Fruit fly (Drosophila melanogaster): ENCODE measurements around the gene CG4669.

The CG4669 gene

DNA sequence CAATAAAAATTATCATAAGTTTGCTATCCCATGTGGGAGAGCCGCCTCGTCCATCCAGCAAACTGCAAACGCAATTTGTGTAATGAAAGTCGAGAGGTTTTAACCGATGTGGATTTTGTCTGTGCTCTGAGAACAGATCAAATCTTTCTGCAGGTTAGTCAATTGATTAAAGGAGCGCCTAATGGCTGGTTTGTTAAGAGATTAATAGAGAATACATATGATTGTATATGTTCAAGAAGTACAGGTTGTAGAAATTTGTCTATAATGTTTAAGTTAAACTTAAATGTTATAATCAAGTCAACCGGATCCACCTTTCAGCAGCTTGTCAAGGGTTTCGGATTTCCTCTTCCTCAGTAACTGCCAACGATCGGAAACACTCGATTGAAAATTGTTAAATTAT lies at the start of gene CG4669:
TSS of gene CG4669 (plus strand) at position 301 of the 400 bp plus-strand sequence.
- TF ChIP-seq insv (optimal IDR thresholded peaks at IDR 0.05), result no peak

DNA sequence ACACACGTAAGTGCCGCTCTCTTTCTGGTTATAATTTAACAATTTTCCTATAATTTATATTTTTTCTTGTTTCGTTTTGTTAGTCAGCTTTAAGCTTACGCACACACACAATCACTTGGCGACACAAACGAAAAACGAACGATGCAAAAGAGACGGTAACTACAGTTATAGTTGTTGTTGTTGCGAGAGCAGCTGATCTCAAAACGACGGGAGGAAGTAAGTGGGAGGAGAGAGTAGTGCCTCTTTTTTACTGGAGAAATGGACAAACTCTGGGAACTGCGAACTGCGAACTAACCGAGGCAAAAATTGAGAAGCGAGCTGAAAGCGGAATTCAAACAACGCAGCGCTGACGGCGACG lies 49.8 kb upstream of the CG4669 start:
- no peak for TF ChIP-seq Myc (optimal IDR thresholded peaks at IDR 0.05)
- peak; percentile 87 for TF ChIP-seq psq (optimal IDR thresholded peaks at IDR 0.05)

DNA sequence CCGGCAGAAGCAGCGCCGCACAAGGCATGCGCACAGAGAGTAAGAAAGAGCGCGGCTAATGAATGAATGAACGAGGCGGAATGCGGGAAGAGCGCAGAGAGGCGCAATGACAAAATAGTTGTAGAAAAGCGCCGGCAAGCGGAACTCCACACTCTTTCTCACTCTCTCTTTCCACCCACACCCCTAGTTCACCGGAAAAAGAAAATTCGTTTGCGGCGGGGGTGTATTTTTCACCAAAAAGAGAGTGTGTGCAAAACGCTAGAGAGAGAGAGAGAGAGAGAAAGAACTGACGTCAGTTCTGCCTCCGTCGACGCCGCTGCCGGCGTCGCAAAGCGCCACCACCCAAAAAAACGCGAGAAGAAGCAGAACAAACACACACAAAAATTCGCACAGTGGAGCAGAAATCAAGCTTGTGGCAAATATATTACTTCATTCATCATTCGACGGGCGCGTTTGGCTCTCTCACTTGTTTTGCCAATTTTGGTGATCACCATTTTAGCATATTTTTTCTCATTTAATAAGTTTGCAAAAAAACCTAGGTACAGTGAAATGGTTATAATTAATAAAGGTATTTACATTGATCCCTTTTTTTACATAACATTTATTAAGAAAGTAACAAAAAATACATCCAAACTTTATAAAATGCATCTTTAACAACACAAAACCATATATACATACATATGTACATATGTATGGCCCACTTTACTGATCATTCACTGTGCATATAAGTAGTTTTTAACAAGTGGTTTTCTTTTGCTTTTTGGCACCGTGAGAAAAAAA lies 49.2 kb upstream of the CG4669 start:
- no peak for TF ChIP-seq psq (optimal IDR thresholded peaks at IDR 0.05)
- no peak for TF ChIP-seq insv (optimal IDR thresholded peaks at IDR 0.05)
- no peak for TF ChIP-seq ttk (optimal IDR thresholded peaks at IDR 0.05)
- TF ChIP-seq Sin3A (optimal IDR thresholded peaks at IDR 0.05), result no peak
- TF ChIP-seq Myc (optimal IDR thresholded peaks at IDR 0.05), result no peak

DNA sequence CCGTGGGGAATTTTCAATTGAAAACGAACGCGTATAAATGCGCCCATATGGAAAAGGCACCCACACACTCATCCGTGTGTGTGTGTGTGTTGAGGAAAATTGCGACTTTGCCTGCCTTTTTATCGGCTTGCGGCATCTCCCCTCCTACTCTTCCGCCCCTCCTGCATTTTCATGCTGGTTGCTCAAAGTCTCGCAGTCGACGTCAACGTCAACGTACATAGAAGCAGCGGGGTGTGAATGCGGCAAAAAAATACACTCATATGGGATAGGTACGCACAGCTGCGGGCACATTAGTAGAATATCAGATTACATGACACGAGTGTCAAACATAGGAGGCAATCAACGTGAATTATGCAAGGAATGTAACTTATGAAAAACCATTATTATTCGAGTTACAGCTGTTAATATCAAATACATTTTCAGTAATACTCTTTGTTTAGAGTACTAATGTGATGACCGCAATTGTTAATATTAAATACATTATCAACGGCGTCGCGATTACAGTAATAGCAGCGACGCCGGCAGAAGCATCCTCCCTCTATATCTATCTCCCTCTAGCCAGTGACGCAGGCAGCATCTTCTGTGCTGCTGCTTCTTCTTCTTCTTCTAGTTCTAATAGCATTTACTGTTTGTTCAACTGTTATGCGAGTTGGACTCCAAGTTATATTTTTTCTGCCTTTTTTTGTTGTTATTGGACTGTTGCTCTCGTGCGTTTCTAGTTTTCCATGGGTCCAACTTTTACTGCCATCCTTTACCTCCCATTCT lies 47.3 kb upstream of the CG4669 start:
- TF ChIP-seq Sin3A (optimal IDR thresholded peaks at IDR 0.05), result no peak
- no peak for TF ChIP-seq ttk (optimal IDR thresholded peaks at IDR 0.05)
- no peak for TF ChIP-seq Myc (optimal IDR thresholded peaks at IDR 0.05)
- TF ChIP-seq psq (optimal IDR thresholded peaks at IDR 0.05), result no peak
- TF ChIP-seq insv (optimal IDR thresholded peaks at IDR 0.05), result no peak
- no peak for TF ChIP-seq h (optimal IDR thresholded peaks at IDR 0.05)

DNA sequence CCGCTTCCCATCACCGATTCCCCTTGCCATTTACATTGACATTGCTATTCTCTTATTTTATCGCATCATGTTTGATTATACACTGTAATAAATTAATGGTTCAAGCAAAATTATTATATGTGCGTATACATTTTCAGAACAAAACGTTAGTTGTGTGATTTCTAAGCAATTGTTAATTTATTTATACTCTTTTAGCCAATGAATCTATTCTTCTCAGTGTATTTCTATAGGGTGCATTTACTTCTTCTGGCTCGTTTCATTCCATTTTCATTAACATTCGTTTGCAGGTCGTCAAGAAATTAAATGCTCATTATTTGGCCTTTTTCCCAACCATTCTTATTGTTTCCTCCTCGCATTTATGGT lies 46.7 kb upstream of the CG4669 start:
- TF ChIP-seq h (optimal IDR thresholded peaks at IDR 0.05) (no peak), Myc (optimal IDR thresholded peaks at IDR 0.05) (no peak), psq (optimal IDR thresholded peaks at IDR 0.05) (no peak), insv (optimal IDR thresholded peaks at IDR 0.05) (no peak), Sin3A (optimal IDR thresholded peaks at IDR 0.05) (no peak)

DNA sequence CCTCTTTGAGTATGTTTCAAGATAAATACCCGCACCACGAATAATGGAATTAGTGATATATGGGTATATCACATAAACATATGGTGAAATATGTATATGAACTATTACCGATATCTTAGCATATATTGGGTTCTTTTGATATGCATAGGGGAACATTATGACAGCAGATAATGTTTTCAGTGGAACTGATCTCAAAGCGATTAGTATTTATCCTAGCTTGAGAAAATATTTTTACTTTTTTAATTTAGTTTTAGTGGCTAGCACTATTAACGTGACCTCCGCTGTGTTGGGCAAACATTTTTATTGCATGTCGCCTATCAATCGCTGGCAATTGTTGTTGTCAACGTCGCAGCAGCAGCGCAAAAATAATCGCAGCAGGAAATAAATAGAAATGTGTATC lies 45.9 kb upstream of the CG4669 start:
- no peak for TF ChIP-seq psq (optimal IDR thresholded peaks at IDR 0.05)
- no peak for TF ChIP-seq ttk (optimal IDR thresholded peaks at IDR 0.05)
- no peak for TF ChIP-seq h (optimal IDR thresholded peaks at IDR 0.05)
- TF ChIP-seq Myc (optimal IDR thresholded peaks at IDR 0.05), result no peak
- TF ChIP-seq insv (optimal IDR thresholded peaks at IDR 0.05), result no peak
- TF ChIP-seq Sin3A (optimal IDR thresholded peaks at IDR 0.05), result no peak

DNA sequence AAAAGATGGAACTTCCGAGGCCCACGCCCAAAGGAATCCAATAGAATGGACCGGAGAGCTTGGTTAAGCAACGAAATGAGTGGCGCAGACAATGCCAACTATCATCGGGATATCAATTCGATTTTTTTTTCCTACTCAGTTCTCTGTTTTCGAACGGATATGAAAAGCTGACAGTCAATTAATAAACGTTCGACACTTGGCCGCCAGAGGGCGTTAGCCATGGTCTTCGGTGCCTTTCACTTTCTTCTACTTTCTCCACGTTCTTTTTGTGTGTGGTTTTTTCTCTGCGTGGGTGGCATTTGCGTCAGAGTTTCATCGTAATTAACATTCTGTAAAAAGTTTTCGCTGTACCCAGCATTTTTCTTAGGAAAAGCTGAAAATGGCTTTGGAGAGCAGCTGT lies 32.5 kb upstream of the CG4669 start:
- TF ChIP-seq h (optimal IDR thresholded peaks at IDR 0.05) (no peak), insv (optimal IDR thresholded peaks at IDR 0.05) (no peak), Myc (optimal IDR thresholded peaks at IDR 0.05) (no peak), psq (optimal IDR thresholded peaks at IDR 0.05) (no peak), ttk (optimal IDR thresholded peaks at IDR 0.05) (no peak), Sin3A (optimal IDR thresholded peaks at IDR 0.05) (no peak)

DNA sequence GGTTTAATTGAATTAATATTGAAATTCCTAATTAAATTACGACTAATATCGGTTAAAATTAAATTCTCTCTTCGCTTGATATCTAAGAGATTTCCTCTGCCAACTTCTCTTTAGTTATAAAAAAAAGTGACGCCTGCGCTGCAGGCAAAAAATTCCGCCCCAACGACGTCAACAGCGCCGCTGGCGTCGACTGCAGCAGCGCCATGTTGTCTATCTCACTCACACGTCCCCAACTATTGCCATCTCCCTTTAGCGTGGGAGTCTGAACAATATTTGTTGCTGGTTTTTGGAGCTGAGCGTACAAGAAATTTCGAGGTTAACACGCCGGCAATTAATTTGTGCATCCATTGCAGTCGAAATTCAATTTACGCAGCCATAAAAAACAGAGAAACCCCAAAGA lies 28.1 kb upstream of the CG4669 start:
- TF ChIP-seq psq (optimal IDR thresholded peaks at IDR 0.05), result no peak
- TF ChIP-seq h (optimal IDR thresholded peaks at IDR 0.05), result no peak
- no peak for TF ChIP-seq Sin3A (optimal IDR thresholded peaks at IDR 0.05)
- no peak for TF ChIP-seq insv (optimal IDR thresholded peaks at IDR 0.05)
- TF ChIP-seq ttk (optimal IDR thresholded peaks at IDR 0.05), result no peak
- TF ChIP-seq Myc (optimal IDR thresholded peaks at IDR 0.05), result no peak

DNA sequence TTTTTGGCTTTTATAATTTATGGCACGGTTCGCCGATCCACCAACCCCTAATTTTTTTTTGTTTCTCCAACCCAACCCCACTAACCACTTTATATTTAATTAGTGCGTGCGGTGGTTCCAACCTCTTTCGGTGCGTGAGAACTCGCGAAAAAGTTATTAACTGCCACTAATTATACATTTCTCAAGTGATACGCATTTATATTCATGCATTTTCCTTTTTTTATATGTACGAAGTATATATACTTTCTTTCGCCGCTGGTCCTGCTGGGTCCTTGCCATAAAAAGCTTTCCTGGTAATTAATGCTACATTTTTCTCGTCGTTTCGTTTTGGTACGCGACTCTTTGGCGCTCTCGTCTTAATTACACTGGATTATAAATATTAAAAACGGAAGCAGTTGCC lies 4.3 kb upstream of the CG4669 start:
- no peak for TF ChIP-seq psq (optimal IDR thresholded peaks at IDR 0.05)
- TF ChIP-seq ttk (optimal IDR thresholded peaks at IDR 0.05), result no peak
- no peak for TF ChIP-seq insv (optimal IDR thresholded peaks at IDR 0.05)
- TF ChIP-seq Myc (optimal IDR thresholded peaks at IDR 0.05), result no peak
- TF ChIP-seq h (optimal IDR thresholded peaks at IDR 0.05), result no peak
- TF ChIP-seq Sin3A (optimal IDR thresholded peaks at IDR 0.05), result no peak

DNA sequence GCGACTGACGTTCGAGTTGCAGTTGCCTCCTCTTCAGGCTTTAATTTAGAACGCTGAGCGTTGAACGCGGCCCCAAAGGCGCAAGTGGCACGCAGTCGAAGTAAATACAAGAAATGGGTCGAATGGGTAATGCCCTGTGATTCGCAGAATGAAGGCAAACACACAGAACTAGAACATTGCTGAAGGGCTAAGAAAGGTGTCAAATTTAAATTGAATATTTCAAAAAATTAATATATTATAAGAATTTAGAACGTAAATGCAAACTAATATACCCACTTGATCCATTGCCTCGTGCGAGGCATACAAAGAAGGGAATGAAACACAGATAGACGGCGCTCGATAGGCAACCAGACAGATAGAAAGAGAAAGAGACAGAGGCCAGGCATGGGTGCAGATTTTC lies 9.0 kb downstream of the CG4669 start:
- TF ChIP-seq insv (optimal IDR thresholded peaks at IDR 0.05) (no peak), Myc (optimal IDR thresholded peaks at IDR 0.05) (no peak), ttk (optimal IDR thresholded peaks at IDR 0.05) (no peak), Sin3A (optimal IDR thresholded peaks at IDR 0.05) (no peak), psq (optimal IDR thresholded peaks at IDR 0.05) (no peak), h (optimal IDR thresholded peaks at IDR 0.05) (no peak)

DNA sequence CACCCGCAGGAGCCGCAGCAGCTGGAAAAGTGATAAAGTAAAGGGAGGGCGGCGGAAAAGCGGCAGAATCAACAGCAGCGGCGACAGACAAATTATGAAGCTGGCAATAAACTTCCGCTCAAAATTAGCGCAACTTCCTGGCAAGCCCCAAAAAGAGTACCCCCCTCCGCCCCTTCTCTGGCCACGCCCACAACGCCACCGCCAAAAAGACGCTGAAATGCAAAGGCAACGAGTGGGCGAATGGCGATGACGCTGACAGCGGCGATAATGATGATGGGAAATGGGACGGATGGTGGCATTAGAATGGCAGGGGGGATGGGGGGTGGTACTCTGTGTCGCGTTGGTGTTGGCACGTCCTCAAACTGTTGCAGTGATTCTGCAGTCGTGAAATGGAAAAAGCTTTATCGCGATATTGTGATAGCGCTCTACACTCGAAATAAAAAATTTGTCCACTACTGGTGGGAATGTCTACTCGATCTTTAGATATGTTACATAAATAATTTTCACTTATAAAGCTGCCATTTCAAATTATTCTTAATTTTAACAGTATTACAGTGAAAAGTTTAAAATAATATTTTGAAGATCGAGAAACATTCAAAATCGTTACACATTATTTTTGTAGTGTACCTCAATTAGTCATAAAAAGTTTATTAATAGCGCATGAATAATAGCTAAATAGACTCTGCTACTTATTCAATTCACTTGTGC lies 12.6 kb downstream of the CG4669 start:
- TF ChIP-seq h (optimal IDR thresholded peaks at IDR 0.05) (no peak), insv (optimal IDR thresholded peaks at IDR 0.05) (no peak), Myc (optimal IDR thresholded peaks at IDR 0.05) (no peak), ttk (optimal IDR thresholded peaks at IDR 0.05) (no peak), psq (optimal IDR thresholded peaks at IDR 0.05) (no peak), Sin3A (optimal IDR thresholded peaks at IDR 0.05) (no peak)

DNA sequence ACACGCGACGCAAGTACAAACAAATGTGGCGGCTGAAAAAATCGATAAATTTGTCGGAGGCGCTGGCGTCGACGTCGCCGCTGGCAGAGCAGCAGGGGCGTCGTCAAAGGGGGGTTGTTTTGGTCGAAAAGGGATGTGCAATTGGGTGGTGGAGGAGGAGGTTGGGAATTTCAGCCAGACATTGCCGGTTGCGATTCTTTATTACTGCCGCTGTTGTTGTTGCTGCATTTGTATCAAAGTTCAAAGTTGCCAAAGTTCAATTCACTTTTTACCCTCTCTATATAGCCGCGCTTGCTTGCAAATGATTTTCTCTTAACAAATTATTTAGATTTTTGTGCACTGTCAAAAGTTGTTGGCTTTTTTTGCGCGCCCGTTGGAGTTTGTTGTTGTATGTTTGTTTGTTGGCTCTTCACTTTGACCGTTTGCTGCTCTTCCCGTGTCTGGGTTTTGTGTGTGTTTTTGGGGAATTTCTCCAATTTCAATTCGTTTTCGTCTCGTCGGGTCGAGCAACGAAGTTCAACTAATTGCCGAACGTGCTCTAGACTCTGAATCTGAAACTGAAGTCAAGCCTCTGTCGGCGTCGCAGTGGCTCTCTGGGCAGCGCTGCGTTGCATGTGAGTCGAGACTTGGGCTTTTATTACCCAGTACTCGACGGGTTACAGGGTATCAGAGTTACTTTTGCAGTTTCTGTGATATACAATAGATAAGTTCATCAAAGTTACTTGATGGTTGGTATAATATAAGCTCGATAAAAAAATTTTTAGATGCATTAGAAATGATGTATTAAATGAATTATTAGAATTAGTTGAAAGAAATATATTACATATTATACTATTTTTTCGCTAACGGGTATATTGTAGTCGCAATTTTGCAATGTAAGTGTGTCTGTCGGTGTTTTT lies 13.9 kb downstream of the CG4669 start:
- TF ChIP-seq Sin3A (optimal IDR thresholded peaks at IDR 0.05) (no peak), ttk (optimal IDR thresholded peaks at IDR 0.05) (no peak), h (optimal IDR thresholded peaks at IDR 0.05) (no peak), insv (optimal IDR thresholded peaks at IDR 0.05) (no peak), Myc (optimal IDR thresholded peaks at IDR 0.05) (no peak), psq (optimal IDR thresholded peaks at IDR 0.05) (no peak)
